Fruit fly (Drosophila melanogaster) whole organism, embryonic: ENCODE data around the gene CG15894.

Experiments used
- Ada2b ChIP-seq: fragments of 200-800 bp; sonication (Bioruptor generic); IDR thresholded peaks from 2 replicates; pipeline ENCODE4 v1.3.6; 2022; ENCODE audit warnings: missing biosample characterization, missing genetic modification characterization
- Antp ChIP-seq: fragments of 200-800 bp; sonication (Bioruptor generic); optimal IDR thresholded peaks from 3 replicates; lab custom pipeline; 2016; ENCODE audit warnings: missing biosample characterization, missing genetic modification characterization
- Asciz ChIP-seq: fragments of 200-800 bp; sonication (Bioruptor generic); optimal IDR thresholded peaks from 2 replicates; lab custom pipeline; 2017; ENCODE audit warnings: missing biosample characterization, mild to moderate bottlenecking, missing genetic modification characterization, missing genetic modification reagents
- Atf3 ChIP-seq: fragments of 200-800 bp; sonication (Bioruptor generic); optimal IDR thresholded peaks from 3 replicates; lab custom pipeline; 2016; ENCODE audit warnings: missing biosample characterization, missing genetic modification characterization
- B-H1 ChIP-seq: fragments of 200-800 bp; sonication (Bioruptor generic); IDR thresholded peaks from 3 replicates; pipeline ENCODE4 v1.3.6; 2022; ENCODE audit warnings: missing biosample characterization, missing genetic modification characterization
- CG10267 ChIP-seq: fragments of 200-800 bp; sonication (Bioruptor generic); optimal IDR thresholded peaks from 2 replicates; lab custom pipeline; 2018; ENCODE audit warnings: missing biosample characterization, mild to moderate bottlenecking, missing genetic modification characterization, moderate library complexity
- CG10565 ChIP-seq: fragments of 200-800 bp; sonication (Bioruptor generic); optimal IDR thresholded peaks from 3 replicates; lab custom pipeline; 2016; ENCODE audit warnings: missing biosample characterization, mild to moderate bottlenecking, missing genetic modification characterization
- CG11456 ChIP-seq: fragments of 200-800 bp; sonication (Bioruptor generic); IDR thresholded peaks from 3 replicates; pipeline ENCODE4 v1.3.6; 2022; ENCODE audit warnings: missing biosample characterization, missing genetic modification characterization
- CG1233 ChIP-seq: fragments of 200-800 bp; sonication (Bioruptor generic); optimal IDR thresholded peaks from 4 replicates; lab custom pipeline; 2018; ENCODE audit warnings: missing biosample characterization, mild to moderate bottlenecking, missing genetic modification characterization
- CG14667 ChIP-seq: fragments of 200-800 bp; sonication (Bioruptor generic); IDR thresholded peaks from 2 replicates; pipeline ENCODE4 v1.3.6; 2022; ENCODE audit warnings: missing biosample characterization, missing genetic modification characterization
- CG15269 ChIP-seq: fragments of 200-800 bp; sonication (Bioruptor generic); optimal IDR thresholded peaks from 2 replicates; lab custom pipeline; 2018; ENCODE audit warnings: missing biosample characterization, mild to moderate bottlenecking, missing genetic modification characterization, moderate library complexity
- CG15696 ChIP-seq: fragments of 200-800 bp; sonication (Bioruptor generic); optimal IDR thresholded peaks from 2 replicates; lab custom pipeline; 2019; ENCODE audit warnings: missing biosample characterization, mild to moderate bottlenecking, missing genetic modification characterization, moderate library complexity
- CG17328 ChIP-seq: fragments of 200-800 bp; sonication (Bioruptor generic); IDR thresholded peaks from 2 replicates; pipeline ENCODE4 v1.3.6; 2022; ENCODE audit warnings: missing biosample characterization, missing genetic modification characterization
- CG30431 ChIP-seq: fragments of 200-800 bp; sonication (Bioruptor generic); optimal IDR thresholded peaks from 2 replicates; lab custom pipeline; 2017; ENCODE audit warnings: missing biosample characterization, missing genetic modification characterization
- CG3163 ChIP-seq: fragments of 200-800 bp; sonication (Bioruptor generic); optimal IDR thresholded peaks from 3 replicates; lab custom pipeline; 2016; ENCODE audit warnings: missing biosample characterization, missing genetic modification characterization
- CG3995 ChIP-seq: fragments of 200-800 bp; sonication (Bioruptor generic); optimal IDR thresholded peaks from 3 replicates; lab custom pipeline; 2016; ENCODE audit warnings: missing biosample characterization, missing genetic modification characterization
- CG42726 ChIP-seq: fragments of 200-800 bp; sonication (Bioruptor generic); IDR thresholded peaks from 2 replicates; pipeline ENCODE4 v1.3.6; 2022; ENCODE audit warnings: missing biosample characterization, missing genetic modification characterization; ENCODE audit not compliant: partially characterized antibody
- CG4360 ChIP-seq: fragments of 200-800 bp; sonication (Bioruptor generic); IDR thresholded peaks from 2 replicates; pipeline ENCODE4 v1.3.6; 2022; ENCODE audit warnings: missing biosample characterization, missing genetic modification characterization
- CG5245 ChIP-seq: fragments of 200-800 bp; sonication (Bioruptor generic); optimal IDR thresholded peaks from 3 replicates; lab custom pipeline; 2016; ENCODE audit warnings: missing biosample characterization, missing genetic modification characterization
- CG9876 ChIP-seq: fragments of 200-800 bp; sonication (Bioruptor generic); optimal IDR thresholded peaks from 2 replicates; lab custom pipeline; 2016; ENCODE audit warnings: missing biosample characterization, missing genetic modification characterization
- Dbx ChIP-seq: fragments of 200-800 bp; sonication (Bioruptor generic); IDR thresholded peaks from 3 replicates; pipeline ENCODE4 v1.3.6; 2022; ENCODE audit warnings: missing biosample characterization, missing genetic modification characterization
- H15 ChIP-seq: fragments of 200-800 bp; sonication (Bioruptor generic); IDR thresholded peaks from 3 replicates; pipeline ENCODE4 v1.3.6; 2022; ENCODE audit warnings: missing biosample characterization, missing genetic modification characterization
- Hmx ChIP-seq: fragments of 200-800 bp; sonication (Bioruptor generic); optimal IDR thresholded peaks from 2 replicates; lab custom pipeline; 2016; ENCODE audit warnings: missing biosample characterization, missing genetic modification characterization
- Hr78 ChIP-seq, 2 experiments: fragments of 200-800 bp in 1 of 2; fragments of >200 bp in 1 of 2; sonication (Bioruptor generic) in 1 of 2; optimal IDR thresholded peaks; 2 replicates each; lab custom pipeline; 2017 to 2019; ENCODE audit warnings: missing biosample characterization in 2 of 2, missing genetic modification characterization in 2 of 2, mild to moderate bottlenecking in 1 of 2, moderate library complexity in 1 of 2
- Jarid2 ChIP-seq: fragments of 200-800 bp; sonication (Bioruptor generic); optimal IDR thresholded peaks from 3 replicates; lab custom pipeline; 2017; ENCODE audit warnings: mild to moderate bottlenecking, missing biosample characterization, missing genetic modification reagents, missing genetic modification characterization
- NC2β ChIP-seq: fragments of 200-800 bp; sonication (Bioruptor generic); optimal IDR thresholded peaks from 2 replicates; lab custom pipeline; 2016; ENCODE audit warnings: missing biosample characterization, missing genetic modification characterization
- Nf-YB ChIP-seq: fragments of 200-800 bp; sonication (Bioruptor generic); optimal IDR thresholded peaks from 3 replicates; lab custom pipeline; 2019; ENCODE audit warnings: missing biosample characterization, mild to moderate bottlenecking, missing genetic modification characterization, moderate library complexity
- Poxn ChIP-seq: fragments of 200-800 bp; sonication (Bioruptor generic); IDR thresholded peaks from 2 replicates; pipeline ENCODE4 v1.3.6; 2022; ENCODE audit warnings: missing biosample characterization, missing genetic modification characterization
- Sry-β ChIP-seq: fragments of 200-800 bp; sonication (Bioruptor generic); optimal IDR thresholded peaks from 2 replicates; lab custom pipeline; 2018; ENCODE audit warnings: missing biosample characterization, mild to moderate bottlenecking, missing genetic modification characterization, moderate library complexity
- al ChIP-seq: fragments of 200-800 bp; sonication (Bioruptor generic); IDR thresholded peaks from 2 replicates; pipeline ENCODE4 v1.3.6; 2022; ENCODE audit warnings: missing biosample characterization, missing genetic modification characterization
- caup ChIP-seq: fragments of 200-800 bp; sonication (Bioruptor generic); optimal IDR thresholded peaks from 3 replicates; lab custom pipeline; 2017; ENCODE audit warnings: missing biosample characterization, mild to moderate bottlenecking, missing genetic modification characterization, moderate library complexity; ENCODE audit not compliant: severe bottlenecking
- croc ChIP-seq: fragments of 200-800 bp; sonication (Bioruptor generic); conservative IDR thresholded peaks from 3 replicates; pipeline ENCODE4 v1.3.6; 2022; ENCODE audit warnings: missing biosample characterization, missing genetic modification characterization
- eyg ChIP-seq: fragments of 200-800 bp; sonication (Bioruptor generic); optimal IDR thresholded peaks from 3 replicates; lab custom pipeline; 2016; ENCODE audit warnings: missing biosample characterization, missing genetic modification characterization
- gcm ChIP-seq: fragments of 200-800 bp; sonication (Bioruptor generic); optimal IDR thresholded peaks from 2 replicates; lab custom pipeline; 2019; ENCODE audit warnings: missing biosample characterization, mild to moderate bottlenecking, missing genetic modification characterization, moderate library complexity
- gt ChIP-seq: fragments of 200-800 bp; sonication (Bioruptor generic); IDR thresholded peaks from 2 replicates; pipeline ENCODE4 v1.3.6; 2022; ENCODE audit warnings: missing biosample characterization, missing genetic modification characterization
- ind ChIP-seq: fragments of 200-800 bp; sonication (Bioruptor generic); optimal IDR thresholded peaks from 3 replicates; lab custom pipeline; 2016; ENCODE audit warnings: missing biosample characterization, missing genetic modification characterization
- lmd ChIP-seq: fragments of 200-800 bp; sonication (Bioruptor generic); IDR thresholded peaks from 2 replicates; pipeline ENCODE4 v1.3.6; 2022; ENCODE audit warnings: missing biosample characterization, missing genetic modification characterization
- nom ChIP-seq: fragments of 200-800 bp; sonication (Bioruptor generic); optimal IDR thresholded peaks from 2 replicates; lab custom pipeline; 2017; ENCODE audit warnings: missing biosample characterization, missing genetic modification characterization, mild to moderate bottlenecking, moderate library complexity, missing genetic modification reagents
- otp ChIP-seq: fragments of 200-800 bp; sonication (Bioruptor generic); IDR thresholded peaks from 3 replicates; pipeline ENCODE4, ENCODE4 v1.3.6; 2022; ENCODE audit warnings: missing biosample characterization, missing genetic modification characterization
- p53 ChIP-seq: fragments of 200-800 bp; sonication (Bioruptor generic); optimal IDR thresholded peaks from 2 replicates; lab custom pipeline; 2016; ENCODE audit warnings: missing biosample characterization, missing genetic modification characterization
- phol ChIP-seq: fragments of 200-800 bp; sonication (Bioruptor generic); optimal IDR thresholded peaks from 3 replicates; lab custom pipeline; 2018; ENCODE audit warnings: missing biosample characterization, mild to moderate bottlenecking, missing genetic modification characterization, moderate library complexity
- pita ChIP-seq: fragments of 200-800 bp; sonication (Bioruptor generic); optimal IDR thresholded peaks from 2 replicates; lab custom pipeline; 2017; ENCODE audit warnings: missing biosample characterization, mild to moderate bottlenecking, missing genetic modification characterization
- pros ChIP-seq: fragments of 200-800 bp; sonication (Bioruptor generic); optimal IDR thresholded peaks from 3 replicates; lab custom pipeline; 2019; ENCODE audit warnings: missing biosample characterization, mild to moderate bottlenecking, missing genetic modification characterization, moderate library complexity
- row ChIP-seq: fragments of 200-800 bp; sonication (Bioruptor generic); IDR thresholded peaks from 3 replicates; pipeline ENCODE4 v1.3.6; 2022; ENCODE audit warnings: missing biosample characterization, missing genetic modification characterization
- sima ChIP-seq: fragments of 200-800 bp; sonication (Bioruptor generic); optimal IDR thresholded peaks from 2 replicates; lab custom pipeline; 2016; ENCODE audit warnings: missing biosample characterization, missing genetic modification characterization
- sqz ChIP-seq: fragments of 200-800 bp; sonication (Bioruptor generic); optimal IDR thresholded peaks from 3 replicates; lab custom pipeline; 2018; ENCODE audit warnings: missing biosample characterization, mild to moderate bottlenecking, missing genetic modification characterization
- trh ChIP-seq: fragments of 200-800 bp; sonication (Bioruptor generic); optimal IDR thresholded peaks from 2 replicates; lab custom pipeline; 2016; ENCODE audit warnings: missing biosample characterization, missing genetic modification characterization
- tup ChIP-seq: fragments of 200-800 bp; sonication (Bioruptor generic); optimal IDR thresholded peaks from 2 replicates; lab custom pipeline; 2016; ENCODE audit warnings: missing biosample characterization, mild to moderate bottlenecking, missing genetic modification characterization, moderate library complexity
- vnd ChIP-seq: fragments of 200-800 bp; sonication (Bioruptor generic); IDR thresholded peaks from 3 replicates; pipeline ENCODE4 v1.3.6; 2022; ENCODE audit warnings: missing biosample characterization, missing genetic modification characterization; ENCODE audit not compliant: partially characterized antibody
- z ChIP-seq: fragments of 200-800 bp; sonication (Bioruptor generic); IDR thresholded peaks from 3 replicates; pipeline ENCODE4 v1.3.6; 2022; ENCODE audit warnings: missing biosample characterization, missing genetic modification characterization

CG15894 gene

DNA sequence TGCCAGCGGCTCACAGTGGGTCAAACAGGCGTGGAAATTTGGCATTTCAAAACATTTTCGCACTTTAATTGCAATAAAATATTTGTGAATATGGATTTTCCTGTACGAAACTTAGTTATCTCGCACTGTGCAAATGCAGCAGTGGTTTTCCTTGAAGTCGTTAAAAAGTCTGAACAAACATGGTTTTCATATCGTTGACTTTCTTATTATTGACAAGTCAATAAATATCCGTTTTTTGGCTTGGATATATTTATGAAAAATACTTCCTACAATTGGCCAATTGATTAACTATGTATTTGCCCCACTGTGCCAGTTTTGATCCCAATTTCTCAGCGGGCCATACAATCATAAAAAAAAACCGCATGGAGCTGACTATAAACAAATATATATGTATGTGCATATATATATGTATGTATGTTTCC, 43.5 kb upstream of the CG15894 start:
- peak; percentile 97 for TF ChIP-seq phol
- peak; percentile 96 for TF ChIP-seq NC2β
- TF ChIP-seq row (GFP tag; lab: Robert Waterston, UW) = peak; percentile 92
- peak; percentile 98 for TF ChIP-seq CG15269 (tag; lab: Kevin White, UChicago)
- no peak for TF ChIP-seq CG42726 (GFP tag; lab: Robert Waterston, UW)
- peak; percentile 91 for TF ChIP-seq otp
- TF ChIP-seq Nf-YB (GFP tag; lab: Kevin White, UChicago) = peak; percentile 85
- TF ChIP-seq ind = peak; percentile 95
- TF ChIP-seq CG10267 (tag; lab: Kevin White, UChicago) = peak; percentile 90
- TF ChIP-seq CG17328 (GFP tag; lab: Robert Waterston, UW) = peak; percentile 94
- TF ChIP-seq CG5245 (GFP tag; lab: Kevin White, UChicago) = peak; percentile 94
- peak; percentile 69 for TF ChIP-seq Hmx (GFP tag; lab: Kevin White, UChicago)
- 0 out of 3 replicates have a peak, but pooled peaks have one; percentile 29 for TF ChIP-seq vnd (GFP tag; lab: Robert Waterston, UW)
- TF ChIP-seq CG9876 = peak; percentile 90
- TF ChIP-seq CG11456 (GFP tag; lab: Robert Waterston, UW) = peak; percentile 88
- TF ChIP-seq sima = peak; percentile 81
- peak; percentile 91 for TF ChIP-seq H15 (GFP tag; lab: Robert Waterston, UW)
- peak; percentile 87 for TF ChIP-seq Dbx (GFP tag; lab: Robert Waterston, UW)
- peak in 1 of 2 experiments; percentile 89 for TF ChIP-seq Hr78 (GFP tag; optimal IDR thresholded peaks at IDR 0.05; lab: Kevin White, UChicago)
- TF ChIP-seq CG10565 = peak; percentile 87
- TF ChIP-seq CG15696 (tag; lab: Kevin White, UChicago) = peak; percentile 81
- peak; percentile 94 for TF ChIP-seq sqz
- peak; percentile 62 for TF ChIP-seq Sry-β (GFP tag; lab: Kevin White, UChicago)
- peak; percentile 86 for TF ChIP-seq eyg (GFP tag; lab: Kevin White, UChicago)
- TF ChIP-seq Poxn (GFP tag; lab: Robert Waterston, UW) = no peak
- peak; percentile 95 for TF ChIP-seq gcm
- TF ChIP-seq Jarid2 = peak; percentile 85
- peak; percentile 94 for TF ChIP-seq croc (GFP tag; lab: Robert Waterston, UW)
- TF ChIP-seq CG4360 = peak; percentile 68
- TF ChIP-seq Atf3 (GFP tag; lab: Kevin White, UChicago) = peak; percentile 95
- TF ChIP-seq B-H1 (GFP tag; lab: Robert Waterston, UW) = peak; percentile 93
- peak; percentile 78 for TF ChIP-seq tup (GFP tag; lab: Kevin White, UChicago)
- TF ChIP-seq Asciz = peak; percentile 97
- peak; percentile 69; the same call in 2 of the 3 replicates for TF ChIP-seq z (GFP tag; lab: Robert Waterston, UW)
- TF ChIP-seq p53 = peak; percentile 84
- peak; percentile 54 for TF ChIP-seq CG3995 (GFP tag; lab: Kevin White, UChicago)
- TF ChIP-seq al (GFP tag; lab: Robert Waterston, UW) = peak; percentile 86
- peak; percentile 85 for TF ChIP-seq gt (GFP tag; lab: Robert Waterston, UW)
- peak; percentile 93 for TF ChIP-seq Ada2b (GFP tag; lab: Robert Waterston, UW)
- peak; percentile 87 for TF ChIP-seq CG14667 (GFP tag; lab: Robert Waterston, UW)
- peak; percentile 95 for TF ChIP-seq lmd (GFP tag; lab: Robert Waterston, UW)
- peak; percentile 94 for TF ChIP-seq CG30431 (GFP tag; lab: Kevin White, UChicago)
- peak; percentile 91 for TF ChIP-seq CG1233 (GFP tag; lab: Kevin White, UChicago)
- TF ChIP-seq trh (GFP tag; lab: Kevin White, UChicago) = peak; percentile 87
- peak; percentile 96 for TF ChIP-seq Antp (GFP tag; lab: Kevin White, UChicago)
- no peak for TF ChIP-seq pros (GFP tag; lab: Kevin White, UChicago)
- peak; percentile 82 for TF ChIP-seq CG3163 (GFP tag; lab: Kevin White, UChicago)
- TF ChIP-seq pita (GFP tag; lab: Kevin White, UChicago) = no peak
- TF ChIP-seq nom (GFP tag; lab: Kevin White, UChicago) = peak; percentile 54
- peak; percentile 92 for TF ChIP-seq caup (GFP tag; lab: Kevin White, UChicago)
